Worm (Caenorhabditis elegans): ENCODE data around the gene pqe-1.

- no peak for TF ChIP-seq ceh-58 (GFP tag; IDR thresholded peaks at IDR 0.05)
- TF ChIP-seq B0261.1 (tag; optimal IDR thresholded peaks at IDR 0.05) = no peak
- TF ChIP-seq ama-1 (optimal IDR thresholded peaks at IDR 0.05) = no peak
- TF ChIP-seq ama-1 (GFP tag; optimal IDR thresholded peaks at IDR 0.05) = no peak
- TF ChIP-seq nfya-1 (tag; optimal IDR thresholded peaks at IDR 0.05; ENCODE audit: borderline replicate concordance, insufficient read depth) = no peak
- TF ChIP-seq nhr-27 (tag; optimal IDR thresholded peaks at IDR 0.05) = no peak
- TF ChIP-seq K12H6.12 (tag; optimal IDR thresholded peaks at IDR 0.05) = no peak
Measured at ce11 chrIII:5310403-5310802, 637 bp upstream of the pqe-1 start.

Data from whole organism, young adult.